Fruit fly (Drosophila melanogaster) whole organism, embryonic: ENCODE results near the gene CG9166.

ENCODE experiments used
- Aef1 ChIP-seq: fragments of 200-800 bp; sonication (Bioruptor generic); IDR thresholded peaks from 3 replicates; pipeline ENCODE4 v1.3.6; 2022; ENCODE audit warnings: missing biosample characterization, missing genetic modification characterization
- Asciz ChIP-seq: fragments of 200-800 bp; sonication (Bioruptor generic); optimal IDR thresholded peaks from 2 replicates; lab custom pipeline; 2017; ENCODE audit warnings: missing biosample characterization, mild to moderate bottlenecking, missing genetic modification characterization, missing genetic modification reagents
- BEAF-32 ChIP-seq: fragments of 200-800 bp; sonication (Bioruptor generic); optimal IDR thresholded peaks from 3 replicates; lab custom pipeline; 2017; ENCODE audit warnings: missing biosample characterization, missing genetic modification characterization, mild to moderate bottlenecking, moderate library complexity, missing genetic modification reagents
- CG11093 ChIP-seq: fragments of 200-800 bp; sonication (Bioruptor generic); IDR thresholded peaks from 3 replicates; pipeline ENCODE4 v1.3.6; 2022; ENCODE audit warnings: missing biosample characterization, missing genetic modification characterization
- CG11695 ChIP-seq: fragments of 200-800 bp; sonication (Bioruptor generic); IDR thresholded peaks from 3 replicates; pipeline ENCODE4 v1.3.6; 2022; ENCODE audit warnings: missing biosample characterization, missing genetic modification characterization
- CG1233 ChIP-seq: fragments of 200-800 bp; sonication (Bioruptor generic); optimal IDR thresholded peaks from 4 replicates; lab custom pipeline; 2018; ENCODE audit warnings: missing biosample characterization, mild to moderate bottlenecking, missing genetic modification characterization
- CG12391 ChIP-seq: fragments of 200-800 bp; sonication (Bioruptor generic); optimal IDR thresholded peaks from 3 replicates; lab custom pipeline; 2018; ENCODE audit warnings: missing biosample characterization, mild to moderate bottlenecking, missing genetic modification characterization, moderate library complexity
- CG13287 ChIP-seq: fragments of 200-800 bp; sonication (Bioruptor generic); IDR thresholded peaks from 2 replicates; pipeline ENCODE4 v1.3.6; 2022; ENCODE audit warnings: missing biosample characterization, missing genetic modification characterization; ENCODE audit not compliant: partially characterized antibody
- CG14014 ChIP-seq: fragments of 200-800 bp; sonication (Bioruptor generic); IDR thresholded peaks from 2 replicates; pipeline ENCODE4 v1.3.6; 2022; ENCODE audit warnings: missing biosample characterization, missing genetic modification characterization
- CG14667 ChIP-seq: fragments of 200-800 bp; sonication (Bioruptor generic); IDR thresholded peaks from 2 replicates; pipeline ENCODE4 v1.3.6; 2022; ENCODE audit warnings: missing biosample characterization, missing genetic modification characterization
- CG1529 ChIP-seq: fragments of 200-800 bp; sonication (Bioruptor generic); optimal IDR thresholded peaks from 3 replicates; lab custom pipeline; 2018; ENCODE audit warnings: missing biosample characterization, missing genetic modification characterization
- CG17361 ChIP-seq: fragments of 200-800 bp; sonication (Bioruptor generic); IDR thresholded peaks from 3 replicates; pipeline ENCODE4 v1.3.6; 2022; ENCODE audit warnings: missing biosample characterization, missing genetic modification characterization
- CG18262 ChIP-seq: fragments of 200-800 bp; optimal IDR thresholded peaks from 3 replicates; lab custom pipeline; 2019; ENCODE audit warnings: missing biosample characterization, mild to moderate bottlenecking, missing genetic modification characterization, moderate library complexity
- CG2712 ChIP-seq: fragments of 200-800 bp; optimal IDR thresholded peaks from 3 replicates; lab custom pipeline; 2019; ENCODE audit warnings: missing biosample characterization, mild to moderate bottlenecking, missing genetic modification characterization, moderate library complexity
- CG3065 ChIP-seq: fragments of 200-800 bp; sonication (Bioruptor generic); optimal IDR thresholded peaks from 2 replicates; lab custom pipeline; 2016; ENCODE audit warnings: missing biosample characterization, missing genetic modification characterization
- CG3281 ChIP-seq: fragments of 200-800 bp; sonication (Bioruptor generic); optimal IDR thresholded peaks from 3 replicates; lab custom pipeline; 2017; ENCODE audit warnings: missing biosample characterization, mild to moderate bottlenecking, missing genetic modification characterization
- CG34376 ChIP-seq: fragments of 200-800 bp; sonication (Bioruptor generic); optimal IDR thresholded peaks from 2 replicates; lab custom pipeline; 2018; ENCODE audit warnings: missing biosample characterization, mild to moderate bottlenecking, missing genetic modification characterization
- CG4707 ChIP-seq: fragments of 200-800 bp; sonication (Bioruptor generic); optimal IDR thresholded peaks from 2 replicates; lab custom pipeline; 2018; ENCODE audit warnings: missing biosample characterization, mild to moderate bottlenecking, missing genetic modification characterization, moderate library complexity
- CG4820 ChIP-seq: fragments of 200-800 bp; sonication (Bioruptor generic); optimal IDR thresholded peaks from 3 replicates; lab custom pipeline; 2016; ENCODE audit warnings: missing biosample characterization, missing genetic modification characterization
- CG8924 ChIP-seq: fragments of 200-800 bp; optimal IDR thresholded peaks from 3 replicates; lab custom pipeline; 2019; ENCODE audit warnings: missing biosample characterization, mild to moderate bottlenecking, missing genetic modification characterization, moderate library complexity
- CG8944 ChIP-seq: fragments of 200-800 bp; sonication (Bioruptor generic); optimal IDR thresholded peaks from 3 replicates; lab custom pipeline; 2016; ENCODE audit warnings: missing biosample characterization, missing genetic modification characterization
- D19A ChIP-seq: fragments of 200-800 bp; optimal IDR thresholded peaks from 3 replicates; lab custom pipeline; 2019; ENCODE audit warnings: missing biosample characterization, mild to moderate bottlenecking, missing genetic modification characterization, moderate library complexity
- Deaf1 ChIP-seq: fragments of 200-800 bp; optimal IDR thresholded peaks from 3 replicates; lab custom pipeline; 2019; ENCODE audit warnings: missing biosample characterization, mild to moderate bottlenecking, missing genetic modification characterization, moderate library complexity
- H2.0 ChIP-seq: fragments of 200-800 bp; sonication (Bioruptor generic); IDR thresholded peaks from 2 replicates; pipeline ENCODE4 v1.3.6; 2022; ENCODE audit warnings: missing biosample characterization, missing genetic modification characterization
- HmgD ChIP-seq: fragments of 200-800 bp; sonication (Bioruptor generic); optimal IDR thresholded peaks from 3 replicates; lab custom pipeline; 2016; ENCODE audit warnings: missing biosample characterization, missing genetic modification characterization
- Poxn ChIP-seq: fragments of 200-800 bp; sonication (Bioruptor generic); IDR thresholded peaks from 2 replicates; pipeline ENCODE4 v1.3.6; 2022; ENCODE audit warnings: missing biosample characterization, missing genetic modification characterization
- Ptx1 ChIP-seq: fragments of 200-800 bp; sonication (Bioruptor generic); IDR thresholded peaks from 2 replicates; pipeline ENCODE4 v1.3.6; 2022; ENCODE audit warnings: missing biosample characterization, missing genetic modification characterization
- Ravus ChIP-seq: fragments of 200-800 bp; sonication (Bioruptor generic); IDR thresholded peaks from 2 replicates; pipeline ENCODE4 v1.3.6; 2022; ENCODE audit warnings: missing biosample characterization, missing genetic modification characterization
- Rfx ChIP-seq: fragments of 200-800 bp; sonication (Bioruptor generic); IDR thresholded peaks from 2 replicates; pipeline ENCODE4 v1.3.6; 2022; ENCODE audit warnings: missing biosample characterization, missing genetic modification characterization
- Side ChIP-seq: fragments of 200-800 bp; sonication (Bioruptor generic); optimal IDR thresholded peaks from 2 replicates; lab custom pipeline; 2016; ENCODE audit warnings: missing biosample characterization, missing genetic modification characterization
- btn ChIP-seq: fragments of 200-800 bp; sonication (Bioruptor generic); optimal IDR thresholded peaks from 2 replicates; lab custom pipeline; 2016; ENCODE audit warnings: missing biosample characterization, missing genetic modification characterization
- chinmo ChIP-seq: fragments of 200-800 bp; sonication (Bioruptor generic); IDR thresholded peaks from 4 replicates; pipeline ENCODE4 v1.3.6; 2022; ENCODE audit warnings: missing biosample characterization, missing genetic modification characterization; ENCODE audit not compliant: partially characterized antibody
- dmrt11E ChIP-seq: fragments of 200-800 bp; sonication (Bioruptor generic); optimal IDR thresholded peaks from 3 replicates; lab custom pipeline; 2018; ENCODE audit warnings: missing biosample characterization, mild to moderate bottlenecking, missing genetic modification characterization, moderate library complexity
- dmrt99B ChIP-seq: fragments of 200-800 bp; sonication (Bioruptor generic); optimal IDR thresholded peaks from 2 replicates; lab custom pipeline; 2018; ENCODE audit warnings: missing biosample characterization, mild to moderate bottlenecking, missing genetic modification characterization, moderate library complexity
- hb ChIP-seq: fragments of 200-800 bp; sonication (Bioruptor generic); IDR thresholded peaks from 3 replicates; pipeline ENCODE4 v1.3.6; 2022; ENCODE audit warnings: missing biosample characterization, missing genetic modification characterization; ENCODE audit not compliant: partially characterized antibody
- jing ChIP-seq: fragments of 200-800 bp; sonication (Bioruptor generic); optimal IDR thresholded peaks from 2 replicates; lab custom pipeline; 2018; ENCODE audit warnings: missing biosample characterization, mild to moderate bottlenecking, missing genetic modification characterization
- mld ChIP-seq: fragments of 200-800 bp; sonication (Bioruptor generic); IDR thresholded peaks from 3 replicates; pipeline ENCODE4 v1.3.6; 2022; ENCODE audit warnings: missing biosample characterization, missing genetic modification characterization; ENCODE audit not compliant: partially characterized antibody
- onecut ChIP-seq: fragments of 200-800 bp; sonication (Bioruptor generic); IDR thresholded peaks from 2 replicates; pipeline ENCODE4 v1.3.6; 2022; ENCODE audit warnings: missing biosample characterization, missing genetic modification characterization
- org-1 ChIP-seq: fragments of 200-800 bp; sonication (Bioruptor generic); optimal IDR thresholded peaks from 2 replicates; lab custom pipeline; 2017; ENCODE audit warnings: missing biosample characterization, missing genetic modification characterization
- prd ChIP-seq, 3 experiments: fragments of >200 bp in 2 of 3; fragments of 200-800 bp in 1 of 3; sonication (Bioruptor generic) in 1 of 3; optimal IDR thresholded peaks in 2 of 3; IDR thresholded peaks in 1 of 3; 2 replicates in 2 of 3; 3 replicates in 1 of 3; pipeline versions ENCODE4 v1.3.6 to Lab custom; 2017 to 2022; ENCODE audit warnings: missing biosample characterization in 1 of 3, missing genetic modification characterization in 1 of 3
- schlank ChIP-seq: fragments of 200-800 bp; sonication (Bioruptor generic); optimal IDR thresholded peaks from 2 replicates; lab custom pipeline; 2018; ENCODE audit warnings: missing biosample characterization, mild to moderate bottlenecking, missing genetic modification characterization
- sisA ChIP-seq: fragments of 200-800 bp; sonication (Bioruptor generic); IDR thresholded peaks from 2 replicates; pipeline ENCODE4 v1.3.6; 2022; ENCODE audit warnings: missing biosample characterization, missing genetic modification characterization
- tin ChIP-seq: fragments of 200-800 bp; sonication (Bioruptor generic); optimal IDR thresholded peaks from 3 replicates; lab custom pipeline; 2016; ENCODE audit warnings: missing biosample characterization, missing genetic modification characterization
- zen2 ChIP-seq: fragments of 200-800 bp; sonication (Bioruptor generic); IDR thresholded peaks from 3 replicates; pipeline ENCODE4 v1.3.6; 2022; ENCODE audit warnings: missing biosample characterization, missing genetic modification characterization; ENCODE audit not compliant: partially characterized antibody

CG9166 gene

DNA sequence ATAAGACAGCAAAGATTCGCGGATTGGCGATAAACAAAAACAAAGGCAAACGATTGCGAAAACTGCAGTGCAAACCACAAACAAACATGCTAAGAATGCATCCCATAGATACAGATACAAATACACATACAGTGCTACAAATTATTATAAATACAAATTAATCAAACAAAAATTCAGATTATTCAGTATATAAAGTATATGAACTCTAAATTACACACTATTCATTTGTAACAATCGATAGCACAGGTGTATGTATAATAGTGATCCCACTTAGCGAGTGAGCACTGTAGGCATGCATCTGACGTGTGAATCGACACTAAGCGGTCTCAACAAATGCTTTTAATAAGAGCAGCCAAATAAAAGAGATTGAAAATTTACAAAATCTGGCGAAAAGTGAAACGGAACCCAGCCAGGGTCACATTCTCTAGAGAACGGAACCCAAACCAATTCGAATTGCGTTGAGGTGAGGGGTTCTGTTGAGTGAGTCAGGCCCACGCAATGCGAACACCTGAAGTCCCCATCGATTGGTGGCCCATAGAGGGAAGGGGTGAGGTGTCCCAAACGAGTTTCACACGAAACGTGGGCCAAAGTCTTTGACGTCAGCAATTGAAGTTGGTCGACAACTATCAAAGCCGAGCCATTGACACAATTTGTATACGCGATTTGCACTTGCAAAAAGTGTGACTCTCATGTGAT is 23.7 kb downstream of the CG9166 start (continued):
- TF ChIP-seq chinmo (GFP tag; lab: Robert Waterston, UW) (peak; percentile 41; the same call in 1 of the 4 replicates), Poxn (GFP tag; lab: Robert Waterston, UW) (no peak), Rfx (GFP tag; lab: Robert Waterston, UW) (peak; percentile 10; the same call in 1 of the 2 replicates), hb (GFP tag; lab: Robert Waterston, UW) (no peak), prd (optimal IDR thresholded peaks at IDR 0.05; lab: Kevin White, UChicago) (no peak), prd (GFP tag; IDR thresholded peaks at IDR 0.05; lab: Robert Waterston, UW) (no peak; the same call in 2 of the 3 replicates)
- TF ChIP-seq, all 482 proteins: peak for 47

DNA sequence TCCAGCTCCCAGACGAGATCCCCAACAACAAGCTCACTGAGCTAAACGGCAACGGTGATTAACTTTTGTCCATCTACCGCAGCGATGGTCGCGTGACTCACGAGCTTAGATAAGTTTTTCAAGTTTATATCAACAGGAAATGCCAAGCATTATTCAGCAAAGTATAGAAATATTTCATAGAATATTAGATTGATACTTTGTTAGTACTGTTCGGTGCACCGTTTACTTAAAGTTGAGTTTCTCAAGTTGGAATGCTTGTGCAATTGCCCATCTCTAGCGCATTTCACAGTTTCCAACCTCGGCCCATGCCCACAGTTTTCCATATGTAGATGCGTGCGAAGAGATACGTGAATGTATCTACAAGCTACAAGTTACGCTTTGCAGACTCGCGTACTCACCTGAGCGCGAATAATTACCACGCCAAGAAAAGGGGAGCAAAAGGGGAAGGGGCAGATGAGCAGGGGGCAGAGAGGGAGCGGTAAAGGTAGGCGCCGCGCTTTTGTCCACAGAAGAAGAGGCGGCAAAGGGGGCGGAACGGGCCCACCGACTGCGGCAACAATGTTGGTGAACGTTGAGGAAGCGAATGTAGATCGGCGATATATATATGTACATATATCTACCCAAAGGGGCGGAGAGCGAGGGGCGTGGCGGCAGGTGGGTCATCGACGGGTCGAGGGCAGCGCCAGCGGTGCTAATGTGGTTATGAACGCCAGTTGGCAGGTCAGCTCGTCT is 25.3 kb downstream of the CG9166 start:
- TF ChIP-seq CG1529 (peak; percentile 10), Ravus (GFP tag; lab: Robert Waterston, UW) (no peak), D19A (peak; percentile 14), sisA (GFP tag; lab: Robert Waterston, UW) (peak; percentile 66), CG14667 (GFP tag; lab: Robert Waterston, UW) (peak; percentile 37; the same call in 1 of the 2 replicates), Deaf1 (tag; lab: Kevin White, UChicago) (no peak), HmgD (GFP tag; lab: Kevin White, UChicago) (no peak), CG3281 (GFP tag; lab: Kevin White, UChicago) (no peak), mld (GFP tag; lab: Robert Waterston, UW) (peak; percentile 52; the same call in 1 of the 3 replicates), tin (GFP tag; lab: Kevin White, UChicago) (peak; percentile 18), CG34376 (GFP tag; lab: Kevin White, UChicago) (no peak), Side (GFP tag; lab: Kevin White, UChicago) (peak; percentile 10), CG4820 (GFP tag; lab: Kevin White, UChicago) (peak; percentile 21), CG2712 (peak; percentile 71), CG13287 (peak; percentile 68), CG17361 (peak; percentile 54; the same call in 2 of the 3 replicates), jing (peak; percentile 14), CG4707 (GFP tag; lab: Kevin White, UChicago) (peak; percentile 2), CG1233 (GFP tag; lab: Kevin White, UChicago) (no peak), dmrt11E (tag; lab: Kevin White, UChicago) (peak; percentile 19), btn (GFP tag; lab: Kevin White, UChicago) (peak; percentile 12), CG18262 (tag; lab: Kevin White, UChicago) (peak; percentile 64), zen2 (GFP tag; lab: Robert Waterston, UW) (peak; percentile 35; the same call in 1 of the 3 replicates), schlank (no peak), CG11093 (GFP tag; lab: Robert Waterston, UW) (no peak), CG12391 (tag; lab: Kevin White, UChicago) (peak; percentile 60), onecut (GFP tag; lab: Robert Waterston, UW) (0 out of 2 replicates have a peak, but pooled peaks have one; percentile 9), Aef1 (peak; percentile 23; the same call in 1 of the 3 replicates), Asciz (GFP tag; lab: Kevin White, UChicago) (peak; percentile 35), Ptx1 (GFP tag; lab: Robert Waterston, UW) (peak; percentile 70), BEAF-32 (GFP tag; lab: Kevin White, UChicago) (peak; percentile 59), org-1 (peak; percentile 48), CG14014 (GFP tag; lab: Robert Waterston, UW) (0 out of 2 replicates have a peak, but pooled peaks have one; percentile 34), CG8944 (GFP tag; lab: Kevin White, UChicago) (peak; percentile 24), CG3065 (no peak), CG8924 (tag; lab: Kevin White, UChicago) (peak; percentile 41), H2.0 (GFP tag; lab: Robert Waterston, UW) (peak; percentile 28; the same call in 1 of the 2 replicates), CG11695 (GFP tag; lab: Robert Waterston, UW) (0 out of 3 replicates have a peak, but pooled peaks have one; percentile 33), dmrt99B (peak; percentile 63)
